Worm (Caenorhabditis elegans) whole organism, L2 larva: ENCODE data around the gene ZK1307.7.
A peak's percentile ranks its signal among the peaks of the same experiment; 100 is the strongest.

Experiments
- C34F6.9 ChIP-seq: fragments of 150-350 bp; optimal IDR thresholded peaks from 2 replicates; lab custom pipeline; 2014; ENCODE audit warnings: missing biosample characterization, missing genetic modification characterization
- F13H6.1 ChIP-seq: sonication (generic microtip); optimal IDR thresholded peaks from 2 replicates; lab custom pipeline; 2016; ENCODE audit warnings: missing genetic modification characterization, missing compliant biosample characterization
- R02D3.7 ChIP-seq: fragments of 150-350 bp; optimal IDR thresholded peaks from 2 replicates; lab custom pipeline; 2014; ENCODE audit warnings: missing biosample characterization, missing genetic modification characterization
- Y55F3AM.14 ChIP-seq: fragments of 200-800 bp; sonication (Bioruptor generic); optimal IDR thresholded peaks from 2 replicates; lab custom pipeline; 2018; ENCODE audit warnings: mild to moderate bottlenecking, missing genetic modification characterization, missing compliant biosample characterization
- ZK546.5 ChIP-seq: sonication (generic microtip); optimal IDR thresholded peaks from 2 replicates; lab custom pipeline; 2017; ENCODE audit warnings: missing biosample characterization, missing genetic modification characterization
- alr-1 ChIP-seq: fragments of 150-350 bp; optimal IDR thresholded peaks from 2 replicates; lab custom pipeline; 2014; ENCODE audit warnings: missing biosample characterization, missing genetic modification characterization
- aly-2 ChIP-seq: fragments of 150-350 bp; optimal IDR thresholded peaks from 2 replicates; lab custom pipeline; 2014; ENCODE audit warnings: missing biosample characterization, missing genetic modification characterization
- ama-1 ChIP-seq: fragments of 150-350 bp; optimal IDR thresholded peaks from 2 replicates; lab custom pipeline; 2018; ENCODE audit warnings: inconsistent platforms
- blmp-1 ChIP-seq: sonication (generic microtip); optimal IDR thresholded peaks from 2 replicates; lab custom pipeline; 2017; ENCODE audit warnings: missing genetic modification characterization, mild to moderate bottlenecking, missing compliant biosample characterization, antibody characterized with exemption, moderate library complexity; ENCODE audit not compliant: insufficient read depth
- ceh-16 ChIP-seq: fragments of 150-350 bp; optimal IDR thresholded peaks from 2 replicates; lab custom pipeline; 2014; ENCODE audit warnings: missing biosample characterization, missing genetic modification characterization
- ceh-82 ChIP-seq: fragments of 150-350 bp; optimal IDR thresholded peaks from 2 replicates; lab custom pipeline; 2014; ENCODE audit warnings: missing biosample characterization, missing genetic modification characterization
- crh-2 ChIP-seq: sonication (generic microtip); optimal IDR thresholded peaks from 2 replicates; lab custom pipeline; 2017; ENCODE audit warnings: missing biosample characterization, missing genetic modification characterization
- dmd-4 ChIP-seq: sonication (generic microtip); optimal IDR thresholded peaks from 2 replicates; lab custom pipeline; 2017; ENCODE audit warnings: missing biosample characterization, missing genetic modification characterization
- egl-27 ChIP-seq: sonication (generic microtip); optimal IDR thresholded peaks from 3 replicates; lab custom pipeline; 2017; ENCODE audit warnings: missing biosample characterization, missing genetic modification reagents, missing genetic modification characterization
- elt-1 ChIP-seq: fragments of 150-350 bp; optimal IDR thresholded peaks from 2 replicates; lab custom pipeline; 2014; ENCODE audit warnings: missing biosample characterization, missing genetic modification characterization
- elt-3 ChIP-seq: sonication (generic microtip); optimal IDR thresholded peaks from 2 replicates; lab custom pipeline; 2017; ENCODE audit warnings: missing biosample characterization, missing genetic modification characterization
- fos-1 ChIP-seq: fragments of 150-350 bp; optimal IDR thresholded peaks from 2 replicates; lab custom pipeline; 2014; ENCODE audit warnings: missing biosample characterization, missing genetic modification characterization
- gmeb-1 ChIP-seq: fragments of 150-350 bp; optimal IDR thresholded peaks from 2 replicates; lab custom pipeline; 2014; ENCODE audit warnings: missing biosample characterization, missing genetic modification characterization
- lin-11 ChIP-seq: fragments of 150-350 bp; sonication (generic microtip); optimal IDR thresholded peaks from 2 replicates; lab custom pipeline; 2014; ENCODE audit warnings: missing biosample characterization, missing genetic modification characterization, inconsistent platforms, mixed read lengths
- lin-13 ChIP-seq: fragments of 150-350 bp; optimal IDR thresholded peaks from 2 replicates; lab custom pipeline; 2014; ENCODE audit warnings: missing biosample characterization, missing genetic modification reagents, missing genetic modification characterization
- lin-39 ChIP-seq: fragments of 150-350 bp; optimal IDR thresholded peaks from 2 replicates; lab custom pipeline; 2014; ENCODE audit warnings: missing biosample characterization, missing genetic modification reagents, missing genetic modification characterization
- lsy-2 ChIP-seq, 2 experiments: fragments of 150-350 bp in 1 of 2; sonication (generic microtip) in 1 of 2; optimal IDR thresholded peaks; 2 replicates each; lab custom pipeline; 2014 to 2017; ENCODE audit warnings: missing biosample characterization in 2 of 2, missing genetic modification characterization in 2 of 2
- mab-5 ChIP-seq: fragments of 150-350 bp; optimal IDR thresholded peaks from 2 replicates; lab custom pipeline; 2014; ENCODE audit warnings: missing biosample characterization, missing genetic modification characterization
- mbf-1 ChIP-seq: sonication (generic microtip); optimal IDR thresholded peaks from 2 replicates; lab custom pipeline; 2017; ENCODE audit warnings: missing biosample characterization, missing genetic modification characterization
- mdl-1 ChIP-seq, 2 experiments: fragments of 150-350 bp in 1 of 2; sonication (generic microtip) in 1 of 2; optimal IDR thresholded peaks; 2 replicates each; lab custom pipeline; 2017; ENCODE audit warnings: missing biosample characterization in 2 of 2, missing genetic modification characterization in 2 of 2
- nhr-10 ChIP-seq: sonication (generic microtip); optimal IDR thresholded peaks from 2 replicates; lab custom pipeline; 2017; ENCODE audit warnings: missing biosample characterization, missing genetic modification characterization
- nhr-11 ChIP-seq: fragments of 150-350 bp; optimal IDR thresholded peaks from 2 replicates; lab custom pipeline; 2014; ENCODE audit warnings: missing biosample characterization, missing genetic modification characterization
- nhr-12 ChIP-seq: fragments of 150-350 bp; optimal IDR thresholded peaks from 2 replicates; lab custom pipeline; 2014; ENCODE audit warnings: missing biosample characterization, missing genetic modification characterization
- nhr-129 ChIP-seq: fragments of 150-350 bp; optimal IDR thresholded peaks from 2 replicates; lab custom pipeline; 2014; ENCODE audit warnings: missing biosample characterization, missing genetic modification characterization
- nhr-21 ChIP-seq: fragments of 150-350 bp; optimal IDR thresholded peaks from 2 replicates; lab custom pipeline; 2014; ENCODE audit warnings: missing biosample characterization, missing genetic modification characterization
- nhr-23 ChIP-seq: fragments of 150-350 bp; optimal IDR thresholded peaks from 2 replicates; lab custom pipeline; 2014; ENCODE audit warnings: missing biosample characterization, missing genetic modification reagents, missing genetic modification characterization
- nhr-237 ChIP-seq: fragments of 150-350 bp; optimal IDR thresholded peaks from 2 replicates; lab custom pipeline; 2014; ENCODE audit warnings: missing biosample characterization, missing genetic modification characterization
- nhr-25 ChIP-seq: fragments of 150-350 bp; sonication (generic microtip); optimal IDR thresholded peaks from 3 replicates; lab custom pipeline; 2014; ENCODE audit warnings: missing biosample characterization, missing genetic modification characterization
- nhr-6 ChIP-seq: fragments of 150-350 bp; optimal IDR thresholded peaks from 2 replicates; lab custom pipeline; 2014; ENCODE audit warnings: missing biosample characterization, missing genetic modification characterization
- nhr-77 ChIP-seq: fragments of 150-350 bp; optimal IDR thresholded peaks from 2 replicates; lab custom pipeline; 2014; ENCODE audit warnings: missing biosample characterization, missing genetic modification characterization
- peb-1 ChIP-seq: fragments of 150-350 bp; optimal IDR thresholded peaks from 2 replicates; lab custom pipeline; 2014; ENCODE audit warnings: missing biosample characterization, missing genetic modification characterization
- sem-4 ChIP-seq: fragments of 150-350 bp; optimal IDR thresholded peaks from 2 replicates; lab custom pipeline; 2014; ENCODE audit warnings: missing biosample characterization, missing genetic modification reagents, missing genetic modification characterization
- skn-1 ChIP-seq: sonication (generic microtip); optimal IDR thresholded peaks from 2 replicates; lab custom pipeline; 2017; ENCODE audit warnings: missing biosample characterization, missing genetic modification characterization
- sma-3 ChIP-seq: sonication (generic microtip); optimal IDR thresholded peaks from 2 replicates; lab custom pipeline; 2016; ENCODE audit warnings: missing genetic modification reagents, missing genetic modification characterization, missing compliant biosample characterization
- sma-9 ChIP-seq, 2 experiments: fragments of 150-350 bp in 1 of 2; sonication (generic microtip) in 1 of 2; optimal IDR thresholded peaks; 2 replicates each; lab custom pipeline; 2014 to 2016; ENCODE audit warnings: missing genetic modification characterization in 2 of 2, mild to moderate bottlenecking in 1 of 2, missing biosample characterization in 1 of 2, missing compliant biosample characterization in 1 of 2, missing genetic modification reagents in 1 of 2, moderate library complexity in 1 of 2
- snpc-4 ChIP-seq: fragments of 150-350 bp; optimal IDR thresholded peaks from 2 replicates; lab custom pipeline; 2014; ENCODE audit warnings: missing biosample characterization, missing genetic modification characterization
- unc-39 ChIP-seq: fragments of 150-350 bp; optimal IDR thresholded peaks from 2 replicates; lab custom pipeline; 2014; ENCODE audit warnings: missing biosample characterization, missing genetic modification characterization
- unc-55 ChIP-seq: fragments of 150-350 bp; sonication (generic microtip); optimal IDR thresholded peaks from 3 replicates; lab custom pipeline; 2014; ENCODE audit warnings: missing biosample characterization, missing genetic modification reagents, missing genetic modification characterization
- unc-62 ChIP-seq: fragments of 150-350 bp; optimal IDR thresholded peaks from 2 replicates; lab custom pipeline; 2014; ENCODE audit warnings: missing biosample characterization, missing genetic modification reagents, missing genetic modification characterization
- zag-1 ChIP-seq: fragments of 150-350 bp; optimal IDR thresholded peaks from 2 replicates; lab custom pipeline; 2014; ENCODE audit warnings: missing biosample characterization, missing genetic modification characterization
- ztf-1 ChIP-seq: fragments of 200-800 bp; sonication (Bioruptor generic); conservative IDR thresholded peaks from 2 replicates; pipeline ENCODE4 v1.3.6; 2022; ENCODE audit warnings: missing genetic modification characterization, missing compliant biosample characterization
- ztf-11 ChIP-seq: sonication (generic microtip); optimal IDR thresholded peaks from 2 replicates; lab custom pipeline; 2017; ENCODE audit warnings: missing biosample characterization, missing genetic modification characterization
- ztf-4 ChIP-seq: fragments of 150-350 bp; optimal IDR thresholded peaks from 2 replicates; lab custom pipeline; 2014; ENCODE audit warnings: missing biosample characterization, missing genetic modification characterization

ZK1307.7 gene

DNA sequence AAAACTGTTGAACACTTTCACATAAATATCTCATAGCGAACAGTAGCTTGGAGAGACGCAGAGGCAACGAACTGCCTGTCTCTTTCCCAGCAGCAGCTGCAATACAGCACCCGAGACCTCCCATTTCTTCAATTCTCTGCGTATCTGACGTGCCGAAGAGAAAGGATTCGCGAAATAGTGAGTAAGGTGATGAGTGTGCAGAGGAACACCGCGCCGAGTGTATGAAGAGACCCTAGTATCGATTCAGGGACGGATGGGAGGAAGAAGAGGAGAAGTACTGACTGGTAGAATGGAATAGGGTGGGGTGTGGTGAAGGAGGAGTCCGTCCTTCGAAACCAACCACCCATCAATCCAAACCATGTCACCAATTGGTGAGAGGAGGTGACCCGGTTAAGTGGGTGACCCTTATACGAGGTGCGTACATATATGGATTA lies 9.7 kb downstream of the ZK1307.7 start:
- TF ChIP-seq ceh-82 (tag; lab: Kevin White, UChicago) (peak; percentile 42), ztf-4 (tag; lab: Kevin White, UChicago) (peak; percentile 72), nhr-25 (tag; lab: Kevin White, UChicago) (peak; percentile 85), gmeb-1 (tag; lab: Kevin White, UChicago) (peak; percentile 16), nhr-6 (tag; lab: Kevin White, UChicago) (peak; percentile 12), egl-27 (tag; lab: Kevin White, UChicago) (peak; percentile 80), ztf-1 (GFP tag; lab: Robert Waterston, UW) (no peak), aly-2 (no peak), nhr-23 (tag; lab: Kevin White, UChicago) (no peak), nhr-10 (tag; lab: Kevin White, UChicago) (no peak), Y55F3AM.14 (GFP tag; lab: Kevin White, UChicago) (peak; percentile 75), mab-5 (tag; lab: Kevin White, UChicago) (peak; percentile 55), elt-3 (tag; lab: Kevin White, UChicago) (no peak), zag-1 (tag; lab: Kevin White, UChicago) (no peak), ZK546.5 (tag; lab: Kevin White, UChicago) (no peak), mdl-1 (tag; optimal IDR thresholded peaks at IDR 0.05; lab: Kevin White, UChicago) (peak in 1 of 2 experiments; percentile 39), R02D3.7 (tag; lab: Kevin White, UChicago) (no peak), alr-1 (tag; lab: Kevin White, UChicago) (no peak), ceh-16 (tag; lab: Kevin White, UChicago) (peak; percentile 35), lsy-2 (tag; optimal IDR thresholded peaks at IDR 0.05; lab: Kevin White, UChicago) (peak; percentile 32 to 74), sem-4 (peak; percentile 73), unc-62 (GFP tag; lab: Kevin White, UChicago) (no peak), nhr-237 (tag; lab: Kevin White, UChicago) (no peak), sma-3 (peak; percentile 51), blmp-1 (tag; lab: Kevin White, UChicago) (peak; percentile 78), dmd-4 (no peak), C34F6.9 (tag; lab: Kevin White, UChicago) (peak; percentile 86), lin-39 (no peak), nhr-77 (tag; lab: Kevin White, UChicago) (no peak), ztf-11 (tag; lab: Kevin White, UChicago) (no peak), nhr-12 (tag; lab: Kevin White, UChicago) (no peak), nhr-129 (tag; lab: Kevin White, UChicago) (peak; percentile 94), elt-1 (tag; lab: Kevin White, UChicago) (no peak), peb-1 (tag; lab: Kevin White, UChicago) (no peak), skn-1 (tag; lab: Kevin White, UChicago) (no peak), snpc-4 (tag; lab: Kevin White, UChicago) (no peak), mbf-1 (no peak), sma-9 (GFP tag; optimal IDR thresholded peaks at IDR 0.05; lab: Kevin White, UChicago) (peak; percentile 76), sma-9 (tag; optimal IDR thresholded peaks at IDR 0.05; lab: Kevin White, UChicago) (no peak), unc-55 (GFP tag; lab: Kevin White, UChicago) (peak; percentile 88), lin-11 (tag; lab: Kevin White, UChicago) (peak; percentile 35), lin-13 (peak; percentile 45), nhr-11 (tag; lab: Kevin White, UChicago) (no peak), nhr-21 (tag; lab: Kevin White, UChicago) (peak; percentile 53), unc-39 (tag; lab: Kevin White, UChicago) (no peak), ama-1 (peak; percentile 76), fos-1 (tag; lab: Kevin White, UChicago) (peak; percentile 95), crh-2 (tag; lab: Kevin White, UChicago) (peak; percentile 79), F13H6.1 (peak; percentile 81)
